Worm (Caenorhabditis elegans): Measurements from ENCODE around the gene F40G9.15.

- TF ChIP-seq egl-27 (tag; optimal IDR thresholded peaks at IDR 0.05): no peak
- TF ChIP-seq nhr-237 (tag; optimal IDR thresholded peaks at IDR 0.05): no peak
- no peak for TF ChIP-seq nhr-77 (tag; optimal IDR thresholded peaks at IDR 0.05)
- no peak for TF ChIP-seq snpc-4 (tag; optimal IDR thresholded peaks at IDR 0.05)
- no peak for TF ChIP-seq lsy-2 (tag; optimal IDR thresholded peaks at IDR 0.05)
- no peak for TF ChIP-seq skn-1 (tag; optimal IDR thresholded peaks at IDR 0.05)
- TF ChIP-seq unc-39 (tag; optimal IDR thresholded peaks at IDR 0.05): no peak
- TF ChIP-seq vab-7 (GFP tag; IDR thresholded peaks at IDR 0.05): no peak
- TF ChIP-seq nhr-25 (tag; optimal IDR thresholded peaks at IDR 0.05; ENCODE audit: borderline replicate concordance, insufficient read depth): no peak
- no peak for TF ChIP-seq lin-39 (tag; optimal IDR thresholded peaks at IDR 0.05)
- TF ChIP-seq zag-1 (tag; optimal IDR thresholded peaks at IDR 0.05): no peak
- no peak for TF ChIP-seq mdt-29 (GFP tag; IDR thresholded peaks at IDR 0.05)
- no peak for TF ChIP-seq pha-4 (GFP tag; IDR thresholded peaks at IDR 0.05)
- no peak for TF ChIP-seq pha-4 (tag; optimal IDR thresholded peaks at IDR 0.05)
- TF ChIP-seq fkh-10 (GFP tag; optimal IDR thresholded peaks at IDR 0.05): peak; percentile 15
Measured at ce11 chrIII:211387-211786, 29.2 kb downstream of the F40G9.15 start.
